Worm (Caenorhabditis elegans) whole organism, midembryonic: ENCODE results near the gene ZK470.4.

Experiments
- T22C8.4 ChIP-seq: fragments of 200-800 bp; sonication (Bioruptor generic); IDR thresholded peaks from 2 replicates; pipeline ENCODE4 v1.3.6; 2022; ENCODE audit warnings: missing genetic modification characterization, missing compliant biosample characterization
- cog-1 ChIP-seq: sonication (generic microtip); optimal IDR thresholded peaks from 2 replicates; lab custom pipeline; 2016; ENCODE audit warnings: missing genetic modification characterization, missing compliant biosample characterization
- flt-1 ChIP-seq: fragments of 200-800 bp; sonication (Bioruptor generic); IDR thresholded peaks from 2 replicates; pipeline ENCODE4 v1.3.6; 2022; ENCODE audit warnings: missing genetic modification characterization, missing compliant biosample characterization
- klf-2 ChIP-seq: fragments of 200-800 bp; sonication (Bioruptor generic); conservative IDR thresholded peaks from 2 replicates; pipeline ENCODE4 v1.3.6; 2022; ENCODE audit warnings: missing genetic modification reagents, missing genetic modification characterization, missing compliant biosample characterization
- med-1 ChIP-seq: sonication (generic microtip); optimal IDR thresholded peaks from 2 replicates; lab custom pipeline; 2017; ENCODE audit warnings: missing genetic modification characterization, mild to moderate bottlenecking, missing compliant biosample characterization, antibody characterized with exemption, missing genetic modification reagents; ENCODE audit not compliant: insufficient read depth
- tab-1 ChIP-seq: fragments of 200-800 bp; sonication (Bioruptor generic); IDR thresholded peaks from 2 replicates; pipeline ENCODE4 v1.3.6; 2022; ENCODE audit warnings: missing genetic modification characterization, missing compliant biosample characterization

DNA sequence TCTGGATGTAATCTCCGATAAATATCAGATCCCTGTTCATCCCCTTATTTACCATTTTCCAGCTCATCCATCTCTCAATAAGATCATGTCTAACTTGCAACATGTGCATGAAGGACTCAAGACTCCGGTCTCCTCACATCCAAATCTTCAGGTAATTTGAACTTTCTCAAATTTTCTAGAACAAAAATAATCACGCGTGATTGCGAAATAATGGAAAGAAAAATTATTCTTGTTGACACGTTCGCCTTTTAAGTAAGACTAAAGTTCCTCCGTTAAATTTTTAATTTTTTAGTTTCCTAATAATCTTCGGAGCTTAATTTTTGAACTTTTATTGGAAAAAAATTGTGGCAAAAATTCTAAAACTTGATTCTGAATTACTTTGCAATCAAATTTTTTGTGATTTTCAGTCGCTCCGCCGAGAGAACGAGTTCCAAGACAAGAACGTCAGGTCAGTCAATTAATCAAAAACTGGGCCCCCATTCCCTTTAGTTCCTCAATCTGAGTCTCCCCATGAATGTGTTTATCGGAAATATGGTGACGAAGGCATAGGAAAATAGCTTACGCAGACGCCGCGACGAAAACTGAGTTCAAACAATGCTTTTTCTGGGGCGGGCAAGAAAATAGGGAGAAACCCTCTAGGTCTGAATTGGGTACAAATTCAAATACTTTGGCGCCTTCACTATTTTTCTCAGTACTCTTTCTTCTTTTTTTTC lies 2.0 kb downstream of the ZK470.4 start:
- TF ChIP-seq flt-1 (GFP tag; lab: Robert Waterston, UW) (no peak), med-1 (no peak), tab-1 (GFP tag; lab: Robert Waterston, UW) (no peak), cog-1 (tag; lab: Kevin White, UChicago) (no peak), klf-2 (GFP tag; lab: Robert Waterston, UW) (no peak), T22C8.4 (GFP tag; lab: Robert Waterston, UW) (no peak)
